Fruit fly (Drosophila melanogaster) whole organism, embryonic: ENCODE measurements around the gene pkaap.
A peak's percentile ranks its signal among the peaks of the same experiment; 100 is the strongest.

Experiments
- Atf3 ChIP-seq: fragments of 200-800 bp; sonication (Bioruptor generic); optimal IDR thresholded peaks from 3 replicates; lab custom pipeline; 2016; ENCODE audit warnings: missing biosample characterization, missing genetic modification characterization
- B-H2 ChIP-seq: fragments of 200-800 bp; sonication (Bioruptor generic); optimal IDR thresholded peaks from 2 replicates; lab custom pipeline; 2018; ENCODE audit warnings: missing biosample characterization, mild to moderate bottlenecking, missing genetic modification characterization
- CG10267 ChIP-seq: fragments of 200-800 bp; sonication (Bioruptor generic); optimal IDR thresholded peaks from 2 replicates; lab custom pipeline; 2018; ENCODE audit warnings: missing biosample characterization, mild to moderate bottlenecking, missing genetic modification characterization, moderate library complexity
- CG10654 ChIP-seq: fragments of 200-800 bp; sonication (Bioruptor generic); optimal IDR thresholded peaks from 2 replicates; lab custom pipeline; 2016; ENCODE audit warnings: missing biosample characterization, missing genetic modification characterization
- CG11085 ChIP-seq: fragments of 200-800 bp; sonication (Bioruptor generic); IDR thresholded peaks from 2 replicates; pipeline ENCODE4 v1.3.6; 2022; ENCODE audit warnings: missing biosample characterization, missing genetic modification characterization
- CG11456 ChIP-seq: fragments of 200-800 bp; sonication (Bioruptor generic); IDR thresholded peaks from 3 replicates; pipeline ENCODE4 v1.3.6; 2022; ENCODE audit warnings: missing biosample characterization, missing genetic modification characterization
- CG11504 ChIP-seq: fragments of 200-800 bp; sonication (Bioruptor generic); optimal IDR thresholded peaks from 3 replicates; lab custom pipeline; 2019; ENCODE audit warnings: missing biosample characterization, mild to moderate bottlenecking, missing genetic modification characterization, moderate library complexity
- CG1233 ChIP-seq: fragments of 200-800 bp; sonication (Bioruptor generic); optimal IDR thresholded peaks from 4 replicates; lab custom pipeline; 2018; ENCODE audit warnings: missing biosample characterization, mild to moderate bottlenecking, missing genetic modification characterization
- CG14441 ChIP-seq: fragments of 200-800 bp; sonication (Bioruptor generic); IDR thresholded peaks from 2 replicates; pipeline ENCODE4 v1.3.6; 2022; ENCODE audit warnings: missing biosample characterization, missing genetic modification characterization
- CG1832 ChIP-seq: fragments of 200-800 bp; sonication (Bioruptor generic); optimal IDR thresholded peaks from 2 replicates; lab custom pipeline; 2017; ENCODE audit warnings: missing biosample characterization, mild to moderate bottlenecking, missing genetic modification characterization, inconsistent platforms
- CG18476 ChIP-seq: fragments of 200-800 bp; sonication (Bioruptor generic); optimal IDR thresholded peaks from 2 replicates; lab custom pipeline; 2016; ENCODE audit warnings: missing biosample characterization, mild to moderate bottlenecking, missing genetic modification characterization
- CG3163 ChIP-seq: fragments of 200-800 bp; sonication (Bioruptor generic); optimal IDR thresholded peaks from 3 replicates; lab custom pipeline; 2016; ENCODE audit warnings: missing biosample characterization, missing genetic modification characterization
- CG32772 ChIP-seq: fragments of 200-800 bp; sonication (Bioruptor generic); IDR thresholded peaks from 2 replicates; pipeline ENCODE4 v1.3.6; 2022; ENCODE audit warnings: missing biosample characterization, missing genetic modification characterization
- CG4424 ChIP-seq: fragments of 200-800 bp; sonication (Bioruptor generic); optimal IDR thresholded peaks from 3 replicates; lab custom pipeline; 2016; ENCODE audit warnings: missing biosample characterization, missing genetic modification characterization
- CG4854 ChIP-seq: fragments of 200-800 bp; sonication (Bioruptor generic); optimal IDR thresholded peaks from 2 replicates; lab custom pipeline; 2016; ENCODE audit warnings: missing biosample characterization, missing genetic modification characterization, inconsistent platforms
- CG5953 ChIP-seq: fragments of 200-800 bp; sonication (Bioruptor generic); IDR thresholded peaks from 2 replicates; pipeline ENCODE4 v1.3.6; 2022; ENCODE audit warnings: missing biosample characterization, missing genetic modification characterization
- CG7786 ChIP-seq: fragments of 200-800 bp; sonication (Bioruptor generic); optimal IDR thresholded peaks from 2 replicates; lab custom pipeline; 2016; ENCODE audit warnings: missing biosample characterization, missing genetic modification characterization
- CG7963 ChIP-seq: fragments of 200-800 bp; sonication (Bioruptor generic); IDR thresholded peaks from 3 replicates; pipeline ENCODE4 v1.3.6; 2022; ENCODE audit warnings: missing biosample characterization, missing genetic modification characterization; ENCODE audit not compliant: partially characterized antibody
- CG9797 ChIP-seq: fragments of 200-800 bp; sonication (Bioruptor generic); optimal IDR thresholded peaks from 3 replicates; lab custom pipeline; 2018; ENCODE audit warnings: missing biosample characterization, mild to moderate bottlenecking, missing genetic modification characterization
- CrebB ChIP-seq: fragments of 200-800 bp; sonication (Bioruptor generic); optimal IDR thresholded peaks from 3 replicates; lab custom pipeline; 2018; ENCODE audit warnings: missing biosample characterization, mild to moderate bottlenecking, missing genetic modification characterization
- Elba2 ChIP-seq: fragments of 200-800 bp; sonication (Bioruptor generic); optimal IDR thresholded peaks from 3 replicates; lab custom pipeline; 2016; ENCODE audit warnings: missing biosample characterization, missing genetic modification characterization
- HmgZ ChIP-seq: fragments of 200-800 bp; sonication (Bioruptor generic); optimal IDR thresholded peaks from 2 replicates; lab custom pipeline; 2018; ENCODE audit warnings: missing biosample characterization, mild to moderate bottlenecking, missing genetic modification characterization
- Lpt ChIP-seq: fragments of >200 bp; optimal IDR thresholded peaks from 2 replicates; lab custom pipeline; 2018; ENCODE audit warnings: missing biosample characterization, missing genetic modification characterization
- Nf-YB ChIP-seq: fragments of 200-800 bp; sonication (Bioruptor generic); optimal IDR thresholded peaks from 3 replicates; lab custom pipeline; 2019; ENCODE audit warnings: missing biosample characterization, mild to moderate bottlenecking, missing genetic modification characterization, moderate library complexity
- Nf-YC ChIP-seq: fragments of 200-800 bp; optimal IDR thresholded peaks from 3 replicates; lab custom pipeline; 2019; ENCODE audit warnings: missing biosample characterization, mild to moderate bottlenecking, missing genetic modification characterization, moderate library complexity
- Ravus ChIP-seq: fragments of 200-800 bp; sonication (Bioruptor generic); IDR thresholded peaks from 2 replicates; pipeline ENCODE4 v1.3.6; 2022; ENCODE audit warnings: missing biosample characterization, missing genetic modification characterization
- Sox102F ChIP-seq: fragments of 200-800 bp; sonication (Bioruptor generic); optimal IDR thresholded peaks from 2 replicates; lab custom pipeline; 2018; ENCODE audit warnings: missing biosample characterization, mild to moderate bottlenecking, missing genetic modification characterization, moderate library complexity
- Stat92E ChIP-seq, 3 experiments: fragments of >200 bp in 2 of 3; fragments of 200-800 bp in 1 of 3; sonication (Bioruptor generic) in 1 of 3; optimal IDR thresholded peaks; 2 replicates each; lab custom pipeline; 2017 to 2019; ENCODE audit warnings: missing biosample characterization in 3 of 3, missing genetic modification characterization in 3 of 3, mild to moderate bottlenecking in 1 of 3, moderate library complexity in 1 of 3
- corto ChIP-seq: fragments of 200-800 bp; sonication (Bioruptor generic); optimal IDR thresholded peaks from 2 replicates; lab custom pipeline; 2016; ENCODE audit warnings: missing biosample characterization, mild to moderate bottlenecking, missing genetic modification characterization, moderate library complexity
- crp ChIP-seq, 2 experiments: fragments of 200-800 bp; sonication (Bioruptor generic); optimal IDR thresholded peaks; 2 replicates in 1 of 2; 3 replicates in 1 of 2; lab custom pipeline; 2017; ENCODE audit warnings: missing biosample characterization in 2 of 2, missing genetic modification characterization in 2 of 2, mild to moderate bottlenecking in 1 of 2, moderate library complexity in 1 of 2
- cwo ChIP-seq: fragments of 200-800 bp; sonication (Bioruptor generic); optimal IDR thresholded peaks from 3 replicates; lab custom pipeline; 2017; ENCODE audit warnings: missing biosample characterization, missing genetic modification characterization, mild to moderate bottlenecking, moderate library complexity, missing genetic modification reagents
- dm ChIP-seq: fragments of 200-800 bp; sonication (Bioruptor generic); optimal IDR thresholded peaks from 3 replicates; lab custom pipeline; 2016; ENCODE audit warnings: missing biosample characterization, missing genetic modification characterization
- esg ChIP-seq: fragments of 200-800 bp; sonication (Bioruptor generic); conservative IDR thresholded peaks from 2 replicates; pipeline ENCODE4 v1.3.6; 2022; ENCODE audit warnings: missing biosample characterization, missing genetic modification characterization
- ftz-f1 ChIP-seq: fragments of 200-800 bp; sonication (Bioruptor generic); optimal IDR thresholded peaks from 2 replicates; lab custom pipeline; 2016; ENCODE audit warnings: missing biosample characterization, missing genetic modification characterization
- gem ChIP-seq: fragments of 200-800 bp; sonication (Bioruptor generic); optimal IDR thresholded peaks from 2 replicates; lab custom pipeline; 2019; ENCODE audit warnings: missing biosample characterization, mild to moderate bottlenecking, missing genetic modification characterization, moderate library complexity
- kah ChIP-seq: fragments of 200-800 bp; sonication (Bioruptor generic); optimal IDR thresholded peaks from 2 replicates; lab custom pipeline; 2018; ENCODE audit warnings: missing biosample characterization, mild to moderate bottlenecking, missing genetic modification characterization
- luna ChIP-seq: fragments of 200-800 bp; sonication (Bioruptor generic); optimal IDR thresholded peaks from 2 replicates; lab custom pipeline; 2016; ENCODE audit warnings: missing biosample characterization, missing genetic modification characterization
- maf-S ChIP-seq: fragments of 200-800 bp; sonication (Bioruptor generic); optimal IDR thresholded peaks from 2 replicates; lab custom pipeline; 2016; ENCODE audit warnings: missing biosample characterization, missing genetic modification characterization
- nerfin-1 ChIP-seq: fragments of 200-800 bp; sonication (Bioruptor generic); optimal IDR thresholded peaks from 3 replicates; lab custom pipeline; 2019; ENCODE audit warnings: missing biosample characterization, mild to moderate bottlenecking, missing genetic modification characterization, moderate library complexity
- nom ChIP-seq: fragments of 200-800 bp; sonication (Bioruptor generic); optimal IDR thresholded peaks from 2 replicates; lab custom pipeline; 2017; ENCODE audit warnings: missing biosample characterization, missing genetic modification characterization, mild to moderate bottlenecking, moderate library complexity, missing genetic modification reagents
- odd ChIP-seq: fragments of 200-800 bp; sonication (Bioruptor generic); optimal IDR thresholded peaks from 2 replicates; lab custom pipeline; 2017; ENCODE audit warnings: missing biosample characterization, mild to moderate bottlenecking, missing genetic modification characterization
- pita ChIP-seq: fragments of 200-800 bp; sonication (Bioruptor generic); optimal IDR thresholded peaks from 2 replicates; lab custom pipeline; 2017; ENCODE audit warnings: missing biosample characterization, mild to moderate bottlenecking, missing genetic modification characterization
- ro ChIP-seq: fragments of 200-800 bp; sonication (Bioruptor generic); IDR thresholded peaks from 2 replicates; pipeline ENCODE4 v1.3.6; 2022; ENCODE audit warnings: missing biosample characterization, missing genetic modification characterization
- sc ChIP-seq, 3 experiments: fragments of >200 bp in 2 of 3; fragments of 200-800 bp in 1 of 3; sonication (Bioruptor generic) in 1 of 3; optimal IDR thresholded peaks; 2 replicates in 2 of 3; 3 replicates in 1 of 3; lab custom pipeline; 2017; ENCODE audit warnings: mild to moderate bottlenecking in 1 of 3, missing biosample characterization in 1 of 3, missing genetic modification characterization in 1 of 3, missing genetic modification reagents in 1 of 3
- sd ChIP-seq: fragments of 200-800 bp; sonication (Bioruptor generic); optimal IDR thresholded peaks from 3 replicates; lab custom pipeline; 2018; ENCODE audit warnings: missing biosample characterization, mild to moderate bottlenecking, missing genetic modification characterization, moderate library complexity
- sens-2 ChIP-seq: fragments of 200-800 bp; sonication (Bioruptor generic); IDR thresholded peaks from 2 replicates; pipeline ENCODE4 v1.3.6; 2022; ENCODE audit warnings: missing biosample characterization, missing genetic modification characterization
- sr ChIP-seq: fragments of 200-800 bp; sonication (Bioruptor generic); IDR thresholded peaks from 3 replicates; pipeline ENCODE4 v1.3.6; 2022; ENCODE audit warnings: missing biosample characterization, missing genetic modification characterization
- tio ChIP-seq: fragments of 200-800 bp; sonication (Bioruptor generic); optimal IDR thresholded peaks from 2 replicates; lab custom pipeline; 2017; ENCODE audit warnings: missing biosample characterization, missing genetic modification characterization, inconsistent platforms
- vvl ChIP-seq: fragments of 200-800 bp; sonication (Bioruptor generic); IDR thresholded peaks from 2 replicates; pipeline ENCODE4 v1.3.6; 2022; ENCODE audit warnings: missing biosample characterization, missing genetic modification characterization
- zen2 ChIP-seq: fragments of 200-800 bp; sonication (Bioruptor generic); IDR thresholded peaks from 3 replicates; pipeline ENCODE4 v1.3.6; 2022; ENCODE audit warnings: missing biosample characterization, missing genetic modification characterization; ENCODE audit not compliant: partially characterized antibody

Gene pkaap

DNA sequence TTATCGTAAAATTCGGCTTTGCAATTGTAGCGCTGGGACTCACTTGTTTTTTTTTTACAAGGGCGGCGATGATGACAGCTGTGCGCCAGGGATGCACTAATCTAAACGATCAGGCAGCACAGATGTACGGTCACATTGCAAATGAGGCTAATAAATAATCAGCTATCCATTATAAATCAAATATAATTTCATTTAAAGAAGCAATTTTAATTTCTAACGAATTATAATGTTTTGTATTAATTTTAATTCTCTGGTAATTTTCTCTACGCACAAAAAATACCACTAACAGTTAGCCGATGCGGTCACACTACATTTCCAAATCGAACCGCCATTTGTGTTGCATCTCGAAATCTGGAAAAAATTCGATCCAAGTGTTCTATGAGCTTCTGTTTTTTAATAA lies 22.6 kb downstream of the pkaap start, which contains the start of the genes cni and fzy (continued):
- TF ChIP-seq CG11085 (GFP tag; lab: Robert Waterston, UW) (no peak), esg (no peak), CG10654 (peak; percentile 6), CG4854 (GFP tag; lab: Kevin White, UChicago) (no peak), sd (tag; lab: Kevin White, UChicago) (no peak), zen2 (GFP tag; lab: Robert Waterston, UW) (no peak), pita (no peak), CG11456 (no peak), CG7963 (GFP tag; lab: Robert Waterston, UW) (no peak), kah (no peak), CG9797 (GFP tag; lab: Kevin White, UChicago) (peak; percentile 98), crp (GFP tag; optimal IDR thresholded peaks at IDR 0.05; lab: Kevin White, UChicago) (peak; percentile 89 to 97), CG11504 (tag; lab: Kevin White, UChicago) (no peak), corto (GFP tag; lab: Kevin White, UChicago) (peak; percentile 51), tio (GFP tag; lab: Kevin White, UChicago) (no peak), vvl (GFP tag; lab: Robert Waterston, UW) (no peak), Nf-YB (GFP tag; lab: Kevin White, UChicago) (peak; percentile 7), HmgZ (tag; lab: Kevin White, UChicago) (peak; percentile 56), CG3163 (GFP tag; lab: Kevin White, UChicago) (no peak), CG1832 (no peak), CG32772 (GFP tag; lab: Robert Waterston, UW) (peak; percentile 79), odd (GFP tag; lab: Kevin White, UChicago) (no peak), sr (GFP tag; lab: Robert Waterston, UW) (no peak), Elba2 (GFP tag; lab: Kevin White, UChicago) (peak; percentile 18), Atf3 (GFP tag; lab: Kevin White, UChicago) (no peak), CrebB (tag; lab: Kevin White, UChicago) (no peak), CG14441 (GFP tag; lab: Robert Waterston, UW) (no peak), luna (GFP tag; lab: Kevin White, UChicago) (no peak), CG10267 (peak; percentile 72), nom (GFP tag; lab: Kevin White, UChicago) (no peak), Ravus (GFP tag; lab: Robert Waterston, UW) (no peak), CG5953 (GFP tag; lab: Robert Waterston, UW) (no peak), Stat92E (GFP tag; optimal IDR thresholded peaks at IDR 0.05; lab: Kevin White, UChicago) (no peak), sens-2 (no peak), nerfin-1 (tag; lab: Kevin White, UChicago) (no peak), CG18476 (no peak), sc (optimal IDR thresholded peaks at IDR 0.05; lab: Kevin White, UChicago) (no peak), sc (GFP tag; optimal IDR thresholded peaks at IDR 0.05; lab: Kevin White, UChicago) (no peak), ro (GFP tag; lab: Robert Waterston, UW) (no peak), cwo (no peak), CG4424 (GFP tag; lab: Kevin White, UChicago) (peak; percentile 42), B-H2 (no peak), maf-S (no peak), CG7786 (GFP tag; lab: Kevin White, UChicago) (no peak), Lpt (GFP tag; lab: Kevin White, UChicago) (no peak), Nf-YC (tag; lab: Kevin White, UChicago) (peak; percentile 37), Sox102F (no peak), CG1233 (GFP tag; lab: Kevin White, UChicago) (no peak), dm (GFP tag; lab: Kevin White, UChicago) (no peak), gem (tag; lab: Kevin White, UChicago) (peak; percentile 50), ftz-f1 (GFP tag; lab: Kevin White, UChicago) (peak; percentile 93)
